Worm (Caenorhabditis elegans) whole organism, mixed stage, embryonic: Measurements from ENCODE around the gene dhhc-6.

ENCODE experiments used
- ceh-39 ChIP-seq: fragments of 150-350 bp; optimal IDR thresholded peaks from 2 replicates; lab custom pipeline; 2014; ENCODE audit warnings: missing biosample characterization, missing genetic modification characterization
- mep-1 ChIP-seq: fragments of 150-350 bp; optimal IDR thresholded peaks from 2 replicates; lab custom pipeline; 2017; ENCODE audit warnings: missing biosample characterization, missing genetic modification reagents, missing genetic modification characterization, inconsistent platforms
- sem-2 ChIP-seq: fragments of 200-800 bp; sonication (Bioruptor generic); optimal IDR thresholded peaks from 2 replicates; lab custom pipeline; 2018; ENCODE audit warnings: mild to moderate bottlenecking, missing genetic modification characterization, missing compliant biosample characterization
- snpc-4 ChIP-seq: fragments of 150-350 bp; optimal IDR thresholded peaks from 2 replicates; lab custom pipeline; 2014; ENCODE audit warnings: missing biosample characterization, missing genetic modification characterization

DNA sequence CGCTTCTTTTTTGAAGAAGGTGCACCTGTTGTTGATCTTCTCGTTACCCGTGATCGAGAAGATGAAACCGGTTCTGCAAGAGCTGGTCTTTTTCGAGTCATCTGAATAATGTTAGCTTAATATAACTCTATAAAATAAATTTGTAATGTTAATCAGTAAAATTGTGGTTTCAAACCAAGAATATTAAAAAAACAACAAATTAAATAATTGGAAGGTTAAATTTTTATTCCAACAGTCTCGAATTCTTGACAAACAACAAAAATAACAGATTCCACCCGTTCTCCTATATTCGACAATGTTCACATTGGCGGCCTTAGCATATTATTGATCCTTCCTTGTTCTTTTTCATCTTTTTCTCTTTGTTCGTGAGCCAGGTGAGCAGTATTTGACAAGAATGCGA is 32.6 kb upstream of the dhhc-6 start, which contains the start of gene mig-32:
- TF ChIP-seq sem-2 (GFP tag; lab: Kevin White, UChicago) (no peak), snpc-4 (no peak), mep-1 (tag; lab: Kevin White, UChicago) (no peak), ceh-39 (no peak)
